Worm (Caenorhabditis elegans) whole organism, L4 larva: ENCODE data around the gene sri-25.

ENCODE experiments used
- egl-27 ChIP-seq: sonication (generic microtip); optimal IDR thresholded peaks from 3 replicates; lab custom pipeline; 2017; ENCODE audit warnings: missing biosample characterization, missing genetic modification reagents, missing genetic modification characterization
- ztf-11 ChIP-seq: fragments of 150-350 bp; optimal IDR thresholded peaks from 2 replicates; lab custom pipeline; 2014; ENCODE audit warnings: missing biosample characterization, missing genetic modification characterization

ce11 chrV:15182407-15182806 lies 34.4 kb upstream of the sri-25 start, which contains the start of gene fbxa-84:
- TF ChIP-seq ztf-11 (tag; lab: Kevin White, UChicago), result no peak
- TF ChIP-seq egl-27 (tag; lab: Kevin White, UChicago), result no peak
